Fruit fly (Drosophila melanogaster): ENCODE data around the gene CG33932.
A peak's percentile ranks its signal among the peaks of the same experiment; 100 is the strongest.

Gene CG33932

dm6 chrX:19704083-19704482, 40.1 kb upstream of the CG33932 start, which contains the start of the genes CG14230 and CG14232:
TSS of gene CG14230 (plus strand) at chrX:19704176.
TSS of gene CG14232 (minus strand) at chrX:19704259.
- TF ChIP-seq net (GFP tag; optimal IDR thresholded peaks at IDR 0.05) = no peak
- TF ChIP-seq achi (GFP tag; optimal IDR thresholded peaks at IDR 0.05) = peak; percentile 12
- TF ChIP-seq ss (GFP tag; optimal IDR thresholded peaks at IDR 0.05) = no peak
- TF ChIP-seq CG15336 (GFP tag; IDR thresholded peaks at IDR 0.05) = no peak
- no peak for TF ChIP-seq CG10631 (GFP tag; optimal IDR thresholded peaks at IDR 0.05)
- TF ChIP-seq cyc (GFP tag; optimal IDR thresholded peaks at IDR 0.05) = no peak
- TF ChIP-seq fd85E (GFP tag; optimal IDR thresholded peaks at IDR 0.05) = no peak
- peak; percentile 1 for TF ChIP-seq lz (GFP tag; optimal IDR thresholded peaks at IDR 0.05)
- TF ChIP-seq Hr4 (GFP tag; optimal IDR thresholded peaks at IDR 0.05) = no peak
- TF ChIP-seq Eip78C (GFP tag) = peak; percentile 66
- TF ChIP-seq Eip93F (GFP tag; optimal IDR thresholded peaks at IDR 0.05) = no peak
- peak; percentile 43 for TF ChIP-seq CG1621 (tag; optimal IDR thresholded peaks at IDR 0.05)
- no peak for TF ChIP-seq dac (GFP tag; optimal IDR thresholded peaks at IDR 0.05)
- TF ChIP-seq esn (GFP tag; optimal IDR thresholded peaks at IDR 0.05) = peak; percentile 13
- TF ChIP-seq Sox14 (GFP tag; optimal IDR thresholded peaks at IDR 0.05) = peak; percentile 56

- TF ChIP-seq spab (GFP tag; optimal IDR thresholded peaks at IDR 0.05) (no peak), Smox (GFP tag; optimal IDR thresholded peaks at IDR 0.05) (no peak), CG10631 (GFP tag; optimal IDR thresholded peaks at IDR 0.05) (no peak), fd59A (GFP tag; optimal IDR thresholded peaks at IDR 0.05) (no peak), svp (GFP tag) (no peak)
Observed at dm6 chrX:19711936-19712335, 32.3 kb upstream of the CG33932 start.

- TF ChIP-seq vri (GFP tag; optimal IDR thresholded peaks at IDR 0.05) = no peak
- TF ChIP-seq fd85E (GFP tag; optimal IDR thresholded peaks at IDR 0.05) = no peak
- no peak for TF ChIP-seq Ets96B (tag; optimal IDR thresholded peaks at IDR 0.05)
- TF ChIP-seq CG6163 (GFP tag; IDR thresholded peaks at IDR 0.05) = no peak
- peak; percentile 79 for TF ChIP-seq svp (GFP tag)
- TF ChIP-seq Eip78C (GFP tag) = peak; percentile 40
- no peak for TF ChIP-seq CG34406 (GFP tag; optimal IDR thresholded peaks at IDR 0.05)
- TF ChIP-seq eg (GFP tag; IDR thresholded peaks at IDR 0.05) = 0 out of 3 replicates have a peak, but pooled peaks have one; percentile 7
Observed at dm6 chrX:19712898-19713627, 31.2 kb upstream of the CG33932 start, which contains the start of gene meso18E. TSS of gene meso18E (minus strand) at chrX:19713045.

dm6 chrX:19714816-19715215, 29.4 kb upstream of the CG33932 start:
- TF ChIP-seq svp (GFP tag) (peak; percentile 71), CG11902 (GFP tag; optimal IDR thresholded peaks at IDR 0.05) (no peak)

- TF ChIP-seq fkh (GFP tag; optimal IDR thresholded peaks at IDR 0.05) = no peak
- TF ChIP-seq CG10669 (GFP tag; optimal IDR thresholded peaks at IDR 0.05) = no peak
- peak; percentile 5 for TF ChIP-seq CG10631 (GFP tag; optimal IDR thresholded peaks at IDR 0.05)
- TF ChIP-seq spab (GFP tag; optimal IDR thresholded peaks at IDR 0.05) = no peak
- TF ChIP-seq svp (GFP tag) = peak; percentile 45
- no peak for TF ChIP-seq Hr39 (GFP tag; optimal IDR thresholded peaks at IDR 0.05)
- TF ChIP-seq salr (GFP tag; optimal IDR thresholded peaks at IDR 0.05) = no peak
- no peak for TF ChIP-seq CG16779 (tag; optimal IDR thresholded peaks at IDR 0.05)
- peak; percentile 40 for TF ChIP-seq Eip78C (GFP tag)
- no peak for TF ChIP-seq Gug (GFP tag; IDR thresholded peaks at IDR 0.05)
- no peak for TF ChIP-seq lz (GFP tag; optimal IDR thresholded peaks at IDR 0.05)
- no peak for TF ChIP-seq acj6 (GFP tag; optimal IDR thresholded peaks at IDR 0.05)
- TF ChIP-seq CG11294 (GFP tag; IDR thresholded peaks at IDR 0.05) = no peak
Observed at dm6 chrX:19716325-19716917, 27.8 kb upstream of the CG33932 start.

Data from whole organism, prepupa.